Worm (Caenorhabditis elegans): ENCODE data around the gene nhr-9.

- no peak for TF ChIP-seq aly-1 (tag; optimal IDR thresholded peaks at IDR 0.05)
- no peak for TF ChIP-seq ama-1 (optimal IDR thresholded peaks at IDR 0.05)
- no peak for TF ChIP-seq hmg-4 (GFP tag; optimal IDR thresholded peaks at IDR 0.05)
- TF ChIP-seq flt-1 (GFP tag; IDR thresholded peaks at IDR 0.05), result no peak
- no peak for TF ChIP-seq tra-4 (tag; optimal IDR thresholded peaks at IDR 0.05)
- TF ChIP-seq ceh-36 (tag; optimal IDR thresholded peaks at IDR 0.05), result no peak
- no peak for TF ChIP-seq scrt-1 (GFP tag; IDR thresholded peaks at IDR 0.05)
- no peak for TF ChIP-seq ceh-13 (GFP tag; optimal IDR thresholded peaks at IDR 0.05)
- no peak for TF ChIP-seq B0310.2 (tag; optimal IDR thresholded peaks at IDR 0.05)
Observed at ce11 chrIII:7120477-7120876, 25.2 kb downstream of the nhr-9 start.
